Worm (Caenorhabditis elegans) whole organism, L4/young adult: ENCODE results near the gene hpo-19.

Source experiments
- dao-5 ChIP-seq: sonication (generic microtip); optimal IDR thresholded peaks from 2 replicates; lab custom pipeline; 2016; ENCODE audit warnings: missing genotype, missing genetic modification characterization, moderate library complexity, missing compliant biosample characterization
- him-1 ChIP-seq: sonication (generic microtip); optimal IDR thresholded peaks from 2 replicates; lab custom pipeline; 2016; ENCODE audit warnings: missing genotype, missing genetic modification reagents, missing genetic modification characterization, missing compliant biosample characterization

- TF ChIP-seq dao-5 (tag; lab: Kevin White, UChicago) (no peak), him-1 (tag; lab: Kevin White, UChicago) (no peak)
Measured at ce11 chrV:6414985-6415384, 21.5 kb upstream of the hpo-19 start, which contains the start of gene cht-6.
